Fruit fly (Drosophila melanogaster): ENCODE results near the gene CG9626.
A peak's percentile ranks its signal among the peaks of the same experiment; 100 is the strongest.

- TF ChIP-seq Snoo (tag; optimal IDR thresholded peaks at IDR 0.05) (no peak), CG8301 (tag; optimal IDR thresholded peaks at IDR 0.05) (no peak), EcR (GFP tag; optimal IDR thresholded peaks at IDR 0.05) (no peak), CG10348 (GFP tag; IDR thresholded peaks at IDR 0.05) (no peak), D1 (tag; optimal IDR thresholded peaks at IDR 0.05) (no peak), Pif1A (GFP tag; optimal IDR thresholded peaks at IDR 0.05) (no peak), fd96Ca (GFP tag; IDR thresholded peaks at IDR 0.05) (0 out of 3 replicates have a peak, but pooled peaks have one; percentile 18), CG8159 (tag; optimal IDR thresholded peaks at IDR 0.05) (no peak), CG17806 (tag; optimal IDR thresholded peaks at IDR 0.05) (no peak), CG13204 (GFP tag; optimal IDR thresholded peaks at IDR 0.05) (peak; percentile 90), Ets98B (GFP tag; IDR thresholded peaks at IDR 0.05) (no peak), CG32121 (GFP tag; IDR thresholded peaks at IDR 0.05) (no peak), CG15710 (tag; optimal IDR thresholded peaks at IDR 0.05) (no peak), Pif1B (GFP tag; optimal IDR thresholded peaks at IDR 0.05) (no peak)
These were observed 49.2 kb downstream of the CG9626 start for dm6 chr3R:8251532-8251931.

All from whole organism, pupa.